Fruit fly (Drosophila melanogaster): ENCODE measurements around the gene CG10352.
A peak's percentile ranks its signal among the peaks of the same experiment; 100 is the strongest.

Gene CG10352

DNA sequence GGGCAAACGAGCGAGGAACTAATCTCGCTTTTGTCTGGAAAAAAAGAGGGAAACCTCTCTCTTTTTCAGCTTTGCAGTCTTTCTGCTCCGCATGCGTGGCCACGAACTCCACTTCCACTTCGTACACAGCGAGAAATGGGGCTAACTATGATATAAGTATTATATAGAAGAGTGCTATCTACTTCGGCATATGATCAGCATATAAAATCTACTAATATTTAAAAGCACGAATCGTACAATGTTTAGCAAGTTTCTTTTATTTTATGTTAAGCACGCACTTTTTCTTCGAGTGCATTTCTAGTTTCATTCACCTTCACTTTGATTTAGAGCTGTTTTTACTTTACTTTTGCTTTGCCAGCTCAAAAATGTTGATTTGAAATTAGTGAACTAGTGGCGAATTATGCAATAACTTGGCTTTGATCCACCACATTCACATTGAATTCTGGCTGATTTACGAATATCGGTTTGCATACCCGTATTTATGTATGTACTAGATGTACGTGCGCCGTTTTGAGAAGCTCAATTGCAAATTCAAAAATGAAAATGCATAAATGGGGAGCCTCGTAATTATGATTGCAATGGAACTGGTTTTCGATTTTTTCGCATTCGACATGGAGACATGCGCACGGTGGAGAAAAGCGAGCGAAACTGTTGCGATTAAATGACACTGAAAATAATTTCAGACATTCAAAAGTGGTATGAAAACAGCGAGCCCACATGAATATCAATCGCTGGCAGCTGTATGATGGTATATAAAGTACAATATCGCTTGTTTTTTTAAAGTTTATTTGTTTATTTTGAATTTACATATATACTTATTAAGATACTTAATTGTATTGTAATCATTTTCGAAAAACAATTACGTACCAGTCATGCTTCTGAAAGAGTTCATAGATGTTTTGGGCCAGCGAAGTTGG, 19.2 kb downstream of the CG10352 start (continued):
- TF ChIP-seq ase (GFP tag; IDR thresholded peaks at IDR 0.05) = peak; percentile 89
- TF ChIP-seq Hsf (GFP tag; optimal IDR thresholded peaks at IDR 0.05) = peak; percentile 68
- TF ChIP-seq CG16813 (GFP tag; IDR thresholded peaks at IDR 0.05; ENCODE audit: partially characterized antibody) = no peak
- no peak for TF ChIP-seq D (optimal IDR thresholded peaks at IDR 0.05)
- TF ChIP-seq D (GFP tag; optimal IDR thresholded peaks at IDR 0.05) = peak; percentile 73
- peak; percentile 79 for TF ChIP-seq Mrtf (GFP tag; IDR thresholded peaks at IDR 0.05)
- TF ChIP-seq oc (tag; optimal IDR thresholded peaks at IDR 0.05) = peak; percentile 66
- peak; percentile 34; the same call in 1 of the 2 replicates for TF ChIP-seq CG3847 (GFP tag; IDR thresholded peaks at IDR 0.05)
- peak; percentile 73 for TF ChIP-seq CG2202 (tag; optimal IDR thresholded peaks at IDR 0.05)
- 0 out of 2 replicates have a peak, but pooled peaks have one; percentile 40 for TF ChIP-seq CG1024 (GFP tag; IDR thresholded peaks at IDR 0.05)
- TF ChIP-seq pum (GFP tag; optimal IDR thresholded peaks at IDR 0.05) = peak; percentile 82
- peak; percentile 75; the same call in 1 of the 2 replicates for TF ChIP-seq Rx (GFP tag; IDR thresholded peaks at IDR 0.05)
- no peak for TF ChIP-seq CG7786 (GFP tag; optimal IDR thresholded peaks at IDR 0.05)
- TF ChIP-seq crc (GFP tag; optimal IDR thresholded peaks at IDR 0.05) = peak; percentile 78
- peak; percentile 17 for TF ChIP-seq salm (tag; optimal IDR thresholded peaks at IDR 0.05)
- no peak for TF ChIP-seq CG3995 (GFP tag; optimal IDR thresholded peaks at IDR 0.05)
- TF ChIP-seq Hmx (GFP tag; optimal IDR thresholded peaks at IDR 0.05) = peak; percentile 56
- no peak for TF ChIP-seq Dll (GFP tag; IDR thresholded peaks at IDR 0.05; ENCODE audit: partially characterized antibody)
- peak; percentile 37; the same call in 1 of the 2 replicates for TF ChIP-seq gsb (GFP tag; IDR thresholded peaks at IDR 0.05)
- TF ChIP-seq CrebB (tag; optimal IDR thresholded peaks at IDR 0.05) = peak; percentile 11
- no peak for TF ChIP-seq Poxn (GFP tag; IDR thresholded peaks at IDR 0.05)
- peak; percentile 71 for TF ChIP-seq sisA (GFP tag; IDR thresholded peaks at IDR 0.05)
- TF ChIP-seq zfh1 (GFP tag; IDR thresholded peaks at IDR 0.05) = peak; percentile 86
- TF ChIP-seq kah (GFP tag; optimal IDR thresholded peaks at IDR 0.05) = peak; percentile 49
- no peak for TF ChIP-seq fru (optimal IDR thresholded peaks at IDR 0.05)
- no peak for TF ChIP-seq hkb (optimal IDR thresholded peaks at IDR 0.05)
- TF ChIP-seq hkb (GFP tag; IDR thresholded peaks at IDR 0.05) = peak; percentile 80
- TF ChIP-seq GATAe (GFP tag; conservative IDR thresholded peaks at IDR 0.05) = peak; percentile 36; the same call in 1 of the 2 replicates
- TF ChIP-seq sim (GFP tag; IDR thresholded peaks at IDR 0.05) = peak; percentile 83
- peak; percentile 14 for TF ChIP-seq CG15011 (GFP tag; optimal IDR thresholded peaks at IDR 0.05)
- peak; percentile 38 for TF ChIP-seq CG9437 (GFP tag; optimal IDR thresholded peaks at IDR 0.05)
- peak; percentile 34 for TF ChIP-seq HmgZ (tag; optimal IDR thresholded peaks at IDR 0.05)
- TF ChIP-seq CG3065 (GFP tag; optimal IDR thresholded peaks at IDR 0.05) = no peak
- TF ChIP-seq sna (GFP tag; IDR thresholded peaks at IDR 0.05; ENCODE audit: partially characterized antibody) = no peak
- TF ChIP-seq NFAT (GFP tag; IDR thresholded peaks at IDR 0.05) = peak; percentile 56
- TF ChIP-seq CG10979 (tag; optimal IDR thresholded peaks at IDR 0.05) = peak; percentile 77
- TF ChIP-seq Nf-YB (GFP tag; optimal IDR thresholded peaks at IDR 0.05) = peak; percentile 34
- TF ChIP-seq gcm2 (GFP tag; optimal IDR thresholded peaks at IDR 0.05) = no peak
- TF ChIP-seq Xrp1 (GFP tag; IDR thresholded peaks at IDR 0.05) = peak; percentile 91
- no peak for TF ChIP-seq CG11398 (GFP tag; optimal IDR thresholded peaks at IDR 0.05)
- peak; percentile 54; the same call in 1 of the 2 replicates for TF ChIP-seq CG10959 (GFP tag; IDR thresholded peaks at IDR 0.05)
- peak; percentile 62 for TF ChIP-seq ssp (GFP tag; IDR thresholded peaks at IDR 0.05)
- peak; percentile 96 for TF ChIP-seq Drgx (GFP tag; IDR thresholded peaks at IDR 0.05)
- TF ChIP-seq ara (GFP tag; IDR thresholded peaks at IDR 0.05) = peak; percentile 88
- no peak for TF ChIP-seq CG6854 (GFP tag; optimal IDR thresholded peaks at IDR 0.05)
- TF ChIP-seq abd-A (tag; optimal IDR thresholded peaks at IDR 0.05) = no peak
- no peak for TF ChIP-seq ham (GFP tag; IDR thresholded peaks at IDR 0.05)
- peak; percentile 28 for TF ChIP-seq Mes4 (GFP tag; optimal IDR thresholded peaks at IDR 0.05)
- TF ChIP-seq CG6791 (GFP tag; IDR thresholded peaks at IDR 0.05; ENCODE audit: partially characterized antibody) = no peak
- TF ChIP-seq Antp (GFP tag; optimal IDR thresholded peaks at IDR 0.05) = peak; percentile 64

All from whole organism, embryonic.